Fruit fly (Drosophila melanogaster) whole organism, embryonic: ENCODE measurements around the gene CG13676.

Source experiments
- Ada2b ChIP-seq: fragments of 200-800 bp; sonication (Bioruptor generic); IDR thresholded peaks from 2 replicates; pipeline ENCODE4 v1.3.6; 2022; ENCODE audit warnings: missing biosample characterization, missing genetic modification characterization
- Adf1 ChIP-seq: fragments of 200-800 bp; sonication (Bioruptor generic); IDR thresholded peaks from 2 replicates; pipeline ENCODE4 v1.3.6; 2022; ENCODE audit warnings: missing biosample characterization, missing genetic modification characterization
- Awh ChIP-seq: fragments of 200-800 bp; sonication (Bioruptor generic); IDR thresholded peaks from 2 replicates; pipeline ENCODE4, ENCODE4 v1.3.6; 2022; ENCODE audit warnings: missing biosample characterization, missing genetic modification characterization
- B-H1 ChIP-seq: fragments of 200-800 bp; sonication (Bioruptor generic); IDR thresholded peaks from 3 replicates; pipeline ENCODE4 v1.3.6; 2022; ENCODE audit warnings: missing biosample characterization, missing genetic modification characterization
- C15 ChIP-seq: fragments of 200-800 bp; sonication (Bioruptor generic); IDR thresholded peaks from 3 replicates; pipeline ENCODE4 v1.3.6; 2022; ENCODE audit warnings: missing biosample characterization, missing genetic modification characterization
- CG10321 ChIP-seq: fragments of 200-800 bp; sonication (Bioruptor generic); IDR thresholded peaks from 2 replicates; pipeline ENCODE4 v1.3.6; 2022; ENCODE audit warnings: missing biosample characterization, missing genetic modification characterization
- CG10366 ChIP-seq: fragments of 200-800 bp; sonication (Bioruptor generic); IDR thresholded peaks from 2 replicates; pipeline ENCODE4 v1.3.6; 2022; ENCODE audit warnings: missing biosample characterization, missing genetic modification characterization
- CG10431 ChIP-seq: fragments of 200-800 bp; sonication (Bioruptor generic); optimal IDR thresholded peaks from 3 replicates; lab custom pipeline; 2018; ENCODE audit warnings: missing biosample characterization, mild to moderate bottlenecking, missing genetic modification characterization
- CG12071 ChIP-seq: fragments of 200-800 bp; sonication (Bioruptor generic); optimal IDR thresholded peaks from 3 replicates; lab custom pipeline; 2018; ENCODE audit warnings: missing biosample characterization, mild to moderate bottlenecking, missing genetic modification characterization
- CG12236 ChIP-seq: fragments of 200-800 bp; sonication (Bioruptor generic); optimal IDR thresholded peaks from 2 replicates; lab custom pipeline; 2016; ENCODE audit warnings: missing biosample characterization, missing genetic modification characterization
- CG12769 ChIP-seq: fragments of 200-800 bp; sonication (Bioruptor generic); optimal IDR thresholded peaks from 2 replicates; lab custom pipeline; 2019; ENCODE audit warnings: missing biosample characterization, mild to moderate bottlenecking, missing genetic modification characterization, moderate library complexity
- CG15696 ChIP-seq: fragments of 200-800 bp; sonication (Bioruptor generic); optimal IDR thresholded peaks from 2 replicates; lab custom pipeline; 2019; ENCODE audit warnings: missing biosample characterization, mild to moderate bottlenecking, missing genetic modification characterization, moderate library complexity
- CG17359 ChIP-seq: fragments of 200-800 bp; sonication (Bioruptor generic); optimal IDR thresholded peaks from 3 replicates; lab custom pipeline; 2018; ENCODE audit warnings: missing biosample characterization, mild to moderate bottlenecking, missing genetic modification characterization, moderate library complexity
- CG17568 ChIP-seq: fragments of 200-800 bp; sonication (Bioruptor generic); optimal IDR thresholded peaks from 2 replicates; lab custom pipeline; 2018; ENCODE audit warnings: missing biosample characterization, mild to moderate bottlenecking, missing genetic modification characterization, moderate library complexity
- CG17612 ChIP-seq: fragments of 200-800 bp; sonication (Bioruptor generic); IDR thresholded peaks from 2 replicates; pipeline ENCODE4 v1.3.6; 2022; ENCODE audit warnings: missing biosample characterization, missing genetic modification characterization
- CG2129 ChIP-seq: fragments of 200-800 bp; sonication (Bioruptor generic); IDR thresholded peaks from 2 replicates; pipeline ENCODE4 v1.3.6; 2022; ENCODE audit warnings: missing biosample characterization, missing genetic modification characterization; ENCODE audit not compliant: partially characterized antibody
- CG2202 ChIP-seq: fragments of 200-800 bp; sonication (Bioruptor generic); optimal IDR thresholded peaks from 2 replicates; lab custom pipeline; 2018; ENCODE audit warnings: missing biosample characterization, mild to moderate bottlenecking, missing genetic modification characterization
- CG2889 ChIP-seq: fragments of 200-800 bp; sonication (Bioruptor generic); IDR thresholded peaks from 3 replicates; pipeline ENCODE4 v1.3.6; 2022; ENCODE audit warnings: missing biosample characterization, missing genetic modification characterization
- CG3847 ChIP-seq: fragments of 200-800 bp; sonication (Bioruptor generic); IDR thresholded peaks from 2 replicates; pipeline ENCODE4 v1.3.6; 2022; ENCODE audit warnings: missing biosample characterization, missing genetic modification characterization
- CG4282 ChIP-seq: fragments of 200-800 bp; sonication (Bioruptor generic); optimal IDR thresholded peaks from 2 replicates; lab custom pipeline; 2016; ENCODE audit warnings: missing biosample characterization, missing genetic modification characterization
- CG6254 ChIP-seq: fragments of 200-800 bp; sonication (Bioruptor generic); optimal IDR thresholded peaks from 3 replicates; lab custom pipeline; 2017; ENCODE audit warnings: mild to moderate bottlenecking, missing biosample characterization, missing genetic modification reagents, missing genetic modification characterization
- CG7745 ChIP-seq: fragments of 200-800 bp; sonication (Bioruptor generic); optimal IDR thresholded peaks from 2 replicates; lab custom pipeline; 2018; ENCODE audit warnings: missing biosample characterization, mild to moderate bottlenecking, missing genetic modification characterization, moderate library complexity
- CG7839 ChIP-seq: fragments of 200-800 bp; sonication (Bioruptor generic); optimal IDR thresholded peaks from 3 replicates; lab custom pipeline; 2018; ENCODE audit warnings: missing biosample characterization, mild to moderate bottlenecking, missing genetic modification characterization, moderate library complexity
- CG8944 ChIP-seq: fragments of 200-800 bp; sonication (Bioruptor generic); optimal IDR thresholded peaks from 3 replicates; lab custom pipeline; 2016; ENCODE audit warnings: missing biosample characterization, missing genetic modification characterization
- Chrac-16 ChIP-seq: fragments of 200-800 bp; sonication (Bioruptor generic); optimal IDR thresholded peaks from 3 replicates; lab custom pipeline; 2016; ENCODE audit warnings: missing biosample characterization, missing genetic modification characterization
- D19B ChIP-seq: fragments of 200-800 bp; sonication (Bioruptor generic); optimal IDR thresholded peaks from 2 replicates; lab custom pipeline; 2017; ENCODE audit warnings: missing biosample characterization, mild to moderate bottlenecking, missing genetic modification characterization
- Drgx ChIP-seq: fragments of 200-800 bp; sonication (Bioruptor generic); IDR thresholded peaks from 2 replicates; pipeline ENCODE4 v1.3.6; 2022; ENCODE audit warnings: missing biosample characterization, missing genetic modification characterization
- E2f1 ChIP-seq: fragments of 200-800 bp; sonication (Bioruptor generic); IDR thresholded peaks from 2 replicates; pipeline ENCODE4 v1.3.6; 2022; ENCODE audit warnings: missing biosample characterization, missing genetic modification characterization
- ERR ChIP-seq: fragments of 200-800 bp; sonication (Bioruptor generic); optimal IDR thresholded peaks from 2 replicates; lab custom pipeline; 2016; ENCODE audit warnings: missing biosample characterization, missing genetic modification characterization
- Hey ChIP-seq: fragments of 200-800 bp; sonication (Bioruptor generic); optimal IDR thresholded peaks from 3 replicates; lab custom pipeline; 2018; ENCODE audit warnings: missing biosample characterization, mild to moderate bottlenecking, missing genetic modification characterization
- Mad ChIP-seq: fragments of 200-800 bp; sonication (Bioruptor generic); optimal IDR thresholded peaks from 2 replicates; lab custom pipeline; 2016; ENCODE audit warnings: missing biosample characterization, missing genetic modification characterization
- Scr ChIP-seq: fragments of 200-800 bp; sonication (Bioruptor generic); IDR thresholded peaks from 2 replicates; pipeline ENCODE4 v1.3.6; 2022; ENCODE audit warnings: missing biosample characterization, missing genetic modification characterization; ENCODE audit not compliant: partially characterized antibody
- Sin3A ChIP-seq: fragments of >200 bp; optimal IDR thresholded peaks from 2 replicates; lab custom pipeline; 2018
- Six4 ChIP-seq: fragments of 200-800 bp; sonication (Bioruptor generic); optimal IDR thresholded peaks from 2 replicates; lab custom pipeline; 2016; ENCODE audit warnings: missing biosample characterization, missing genetic modification characterization
- aop ChIP-seq: fragments of 200-800 bp; sonication (Bioruptor generic); IDR thresholded peaks from 2 replicates; pipeline ENCODE4 v1.3.6; 2022; ENCODE audit warnings: missing biosample characterization, missing genetic modification characterization
- az2 ChIP-seq: fragments of 200-800 bp; sonication (Bioruptor generic); optimal IDR thresholded peaks from 3 replicates; lab custom pipeline; 2016; ENCODE audit warnings: missing biosample characterization, missing genetic modification characterization
- chm ChIP-seq: fragments of 200-800 bp; sonication (Bioruptor generic); IDR thresholded peaks from 2 replicates; pipeline ENCODE4 v1.3.6; 2022; ENCODE audit warnings: missing biosample characterization, missing genetic modification characterization
- dpn ChIP-seq, 2 experiments: fragments of 200-800 bp; sonication (Bioruptor generic); optimal IDR thresholded peaks; 3 replicates each; lab custom pipeline; 2016; ENCODE audit warnings: missing biosample characterization in 2 of 2, missing genetic modification characterization in 2 of 2
- ftz-f1 ChIP-seq: fragments of 200-800 bp; sonication (Bioruptor generic); optimal IDR thresholded peaks from 2 replicates; lab custom pipeline; 2016; ENCODE audit warnings: missing biosample characterization, missing genetic modification characterization
- gem ChIP-seq: fragments of 200-800 bp; sonication (Bioruptor generic); optimal IDR thresholded peaks from 2 replicates; lab custom pipeline; 2019; ENCODE audit warnings: missing biosample characterization, mild to moderate bottlenecking, missing genetic modification characterization, moderate library complexity
- lilli ChIP-seq: fragments of 200-800 bp; sonication (Bioruptor generic); optimal IDR thresholded peaks from 3 replicates; lab custom pipeline; 2016; ENCODE audit warnings: missing biosample characterization, missing genetic modification characterization
- lov ChIP-seq, 2 experiments: fragments of 200-800 bp in 1 of 2; fragments of >200 bp in 1 of 2; sonication (Bioruptor generic) in 1 of 2; IDR thresholded peaks in 1 of 2; optimal IDR thresholded peaks in 1 of 2; 2 replicates in 1 of 2; 3 replicates in 1 of 2; pipeline versions ENCODE4 v1.3.6 to Lab custom; 2017 to 2022; ENCODE audit warnings: missing biosample characterization in 1 of 2, missing genetic modification characterization in 1 of 2
- oc ChIP-seq: fragments of 200-800 bp; sonication (Bioruptor generic); optimal IDR thresholded peaks from 2 replicates; lab custom pipeline; 2018; ENCODE audit warnings: missing biosample characterization, mild to moderate bottlenecking, missing genetic modification characterization, moderate library complexity
- pzg ChIP-seq: fragments of 200-800 bp; sonication (Bioruptor generic); optimal IDR thresholded peaks from 3 replicates; lab custom pipeline; 2018; ENCODE audit warnings: missing biosample characterization, mild to moderate bottlenecking, missing genetic modification characterization, moderate library complexity
- sc ChIP-seq, 3 experiments: fragments of >200 bp in 2 of 3; fragments of 200-800 bp in 1 of 3; sonication (Bioruptor generic) in 1 of 3; optimal IDR thresholded peaks; 2 replicates in 2 of 3; 3 replicates in 1 of 3; lab custom pipeline; 2017; ENCODE audit warnings: mild to moderate bottlenecking in 1 of 3, missing biosample characterization in 1 of 3, missing genetic modification characterization in 1 of 3, missing genetic modification reagents in 1 of 3
- sim ChIP-seq: fragments of 200-800 bp; sonication (Bioruptor generic); IDR thresholded peaks from 2 replicates; pipeline ENCODE4 v1.3.6; 2022; ENCODE audit warnings: missing biosample characterization, missing genetic modification characterization
- stc ChIP-seq: fragments of 200-800 bp; sonication (Bioruptor generic); IDR thresholded peaks from 2 replicates; pipeline ENCODE4 v1.3.6; 2022; ENCODE audit warnings: missing biosample characterization, missing genetic modification characterization
- wor ChIP-seq: fragments of 200-800 bp; sonication (Bioruptor generic); IDR thresholded peaks from 2 replicates; pipeline ENCODE4 v1.3.6; 2022; ENCODE audit warnings: missing biosample characterization, missing genetic modification characterization
- yki ChIP-seq: fragments of >200 bp; optimal IDR thresholded peaks from 3 replicates; lab custom pipeline; 2018
- zf30C ChIP-seq: fragments of 200-800 bp; sonication (Bioruptor generic); optimal IDR thresholded peaks from 3 replicates; lab custom pipeline; 2018; ENCODE audit warnings: missing biosample characterization, mild to moderate bottlenecking, missing genetic modification characterization

The CG13676 gene

DNA sequence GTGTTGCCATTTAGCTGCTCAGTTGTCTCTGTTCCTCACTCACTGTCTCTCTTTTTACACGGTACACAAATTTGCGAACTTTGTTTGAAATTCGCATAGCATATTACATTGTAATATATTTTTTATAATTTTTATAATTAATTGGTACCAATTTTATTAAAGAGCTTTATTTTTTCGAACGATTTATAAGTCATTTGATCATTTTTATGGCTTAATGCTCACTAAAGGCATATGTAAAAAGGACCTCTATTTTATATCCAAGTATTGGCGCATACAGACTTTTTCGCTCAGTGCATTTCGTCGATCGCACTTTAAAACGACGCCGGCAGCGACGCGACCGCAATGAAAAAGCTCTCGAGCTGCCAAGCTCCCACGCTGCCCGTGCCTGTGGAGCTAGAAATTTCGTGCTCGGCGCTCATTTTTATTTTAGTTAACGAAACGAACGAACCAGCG, 55.5 kb downstream of the CG13676 start (continued):
- TF ChIP-seq CG17568 (GFP tag; lab: Kevin White, UChicago) = peak; percentile 89
- peak; percentile 86 for TF ChIP-seq wor
- TF ChIP-seq CG12071 = peak; percentile 70
- peak; percentile 93 for TF ChIP-seq Chrac-16 (GFP tag; lab: Kevin White, UChicago)
- TF ChIP-seq CG10431 (GFP tag; lab: Kevin White, UChicago) = no peak
- peak; percentile 71 for TF ChIP-seq ftz-f1 (GFP tag; lab: Kevin White, UChicago)
- peak; percentile 87 to 95 for TF ChIP-seq dpn (GFP tag; optimal IDR thresholded peaks at IDR 0.05; lab: Kevin White, UChicago)
- no peak for TF ChIP-seq lov (optimal IDR thresholded peaks at IDR 0.05; lab: Kevin White, UChicago)
- TF ChIP-seq lov (GFP tag; IDR thresholded peaks at IDR 0.05; lab: Robert Waterston, UW) = peak; percentile 60; the same call in 1 of the 3 replicates
- peak; percentile 93 for TF ChIP-seq az2 (GFP tag; lab: Kevin White, UChicago)
- TF ChIP-seq Awh (GFP tag; lab: Robert Waterston, UW) = peak; percentile 79
- TF ChIP-seq lilli (GFP tag; lab: Kevin White, UChicago) = peak; percentile 96
- TF ChIP-seq Sin3A = no peak
- TF ChIP-seq CG10321 (GFP tag; lab: Robert Waterston, UW) = peak; percentile 71; the same call in 1 of the 2 replicates
- TF ChIP-seq oc = peak; percentile 91
- peak; percentile 97 for TF ChIP-seq Adf1 (GFP tag; lab: Robert Waterston, UW)
- peak; percentile 94 for TF ChIP-seq stc
- TF ChIP-seq CG6254 (GFP tag; lab: Kevin White, UChicago) = peak; percentile 68
- TF ChIP-seq chm = peak; percentile 78; the same call in 1 of the 2 replicates
- peak; percentile 97 for TF ChIP-seq Drgx (GFP tag; lab: Robert Waterston, UW)
- peak; percentile 68 for TF ChIP-seq CG15696 (tag; lab: Kevin White, UChicago)
- no peak for TF ChIP-seq yki (lab: Kevin White, UChicago)
- TF ChIP-seq CG10366 = peak; percentile 94
- peak; percentile 85 for TF ChIP-seq Six4 (GFP tag; lab: Kevin White, UChicago)
- peak; percentile 87; the same call in 2 of the 3 replicates for TF ChIP-seq B-H1
- TF ChIP-seq zf30C = peak; percentile 92
- peak; percentile 97 for TF ChIP-seq CG7839
- peak; percentile 91 for TF ChIP-seq E2f1 (GFP tag; lab: Robert Waterston, UW)
- TF ChIP-seq CG7745 (tag; lab: Kevin White, UChicago) = no peak
- peak; percentile 89 for TF ChIP-seq D19B (GFP tag; lab: Kevin White, UChicago)
- TF ChIP-seq CG3847 (GFP tag; lab: Robert Waterston, UW) = peak; percentile 98
- no peak for TF ChIP-seq CG2129 (GFP tag; lab: Robert Waterston, UW)
- peak; percentile 30 for TF ChIP-seq CG12236 (GFP tag; lab: Kevin White, UChicago)
- no peak for TF ChIP-seq Scr (GFP tag; lab: Robert Waterston, UW)
- peak; percentile 98 for TF ChIP-seq gem (tag; lab: Kevin White, UChicago)
- TF ChIP-seq CG12769 (tag; lab: Kevin White, UChicago) = peak; percentile 73
- no peak for TF ChIP-seq sc (optimal IDR thresholded peaks at IDR 0.05; lab: Kevin White, UChicago)
- peak; percentile 64 for TF ChIP-seq sc (GFP tag; optimal IDR thresholded peaks at IDR 0.05; lab: Kevin White, UChicago)
- TF ChIP-seq aop (GFP tag; lab: Robert Waterston, UW) = no peak
- TF ChIP-seq CG2202 = peak; percentile 23
- peak; percentile 71 for TF ChIP-seq CG8944 (GFP tag; lab: Kevin White, UChicago)
- peak; percentile 67 for TF ChIP-seq Hey (tag; lab: Kevin White, UChicago)
- TF ChIP-seq ERR (GFP tag; lab: Kevin White, UChicago) = peak; percentile 75
- TF ChIP-seq CG17612 (GFP tag; lab: Robert Waterston, UW) = peak; percentile 88
- peak; percentile 66 for TF ChIP-seq CG4282
- peak; percentile 93 for TF ChIP-seq CG2889
- TF ChIP-seq CG17359 (tag; lab: Kevin White, UChicago) = peak; percentile 91
- peak; percentile 39; the same call in 1 of the 2 replicates for TF ChIP-seq sim (GFP tag; lab: Robert Waterston, UW)
- TF ChIP-seq Ada2b (GFP tag; lab: Robert Waterston, UW) = peak; percentile 94
- peak; percentile 82 for TF ChIP-seq Mad (GFP tag; lab: Kevin White, UChicago)
- TF ChIP-seq C15 (GFP tag; lab: Robert Waterston, UW) = peak; percentile 85
- TF ChIP-seq pzg (GFP tag; lab: Kevin White, UChicago) = peak; percentile 7
